Worm (Caenorhabditis elegans): Measurements from ENCODE around the gene srd-63.

DNA sequence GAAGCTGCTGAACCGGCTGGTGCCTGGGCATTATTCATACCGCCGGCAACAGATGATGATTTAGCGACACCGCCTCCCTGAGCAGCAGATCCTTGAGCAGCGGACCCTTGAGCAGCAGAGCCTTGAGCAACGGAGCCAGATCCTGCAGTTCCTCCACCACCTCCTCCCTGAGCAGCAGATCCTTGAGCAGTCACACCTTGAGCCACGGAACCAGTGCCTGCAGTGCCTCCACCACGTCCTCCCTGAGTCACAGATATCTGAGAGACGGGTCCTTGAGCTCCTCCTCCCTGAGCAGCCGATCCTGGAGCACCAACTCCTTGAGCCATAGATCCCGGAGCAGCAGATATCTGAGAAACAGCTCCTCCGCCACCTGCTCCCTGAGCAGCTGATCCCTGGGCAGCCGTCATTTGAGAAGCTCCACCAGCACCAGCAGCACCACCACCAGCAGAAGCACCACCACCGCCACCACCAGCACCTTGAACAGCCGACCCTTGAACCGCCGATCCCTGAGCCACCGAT lies 17.1 kb downstream of the srd-63 start:
- TF ChIP-seq dpl-1 (GFP tag; optimal IDR thresholded peaks at IDR 0.05) (no peak), nhr-237 (tag; optimal IDR thresholded peaks at IDR 0.05) (no peak), nhr-11 (tag; optimal IDR thresholded peaks at IDR 0.05) (no peak), zip-11 (GFP tag; IDR thresholded peaks at IDR 0.05) (no peak), nhr-76 (tag; optimal IDR thresholded peaks at IDR 0.05) (no peak)
